Worm (Caenorhabditis elegans) whole organism, young adult: ENCODE results near the gene F14D2.19.

ENCODE experiments used
- D2030.7 ChIP-seq: fragments of 200-800 bp; sonication (Bioruptor generic); IDR thresholded peaks from 2 replicates; pipeline ENCODE4 v1.3.6; 2022; ENCODE audit warnings: missing genetic modification reagents, missing genetic modification characterization, missing compliant biosample characterization
- F22D6.2 ChIP-seq: sonication (generic microtip); optimal IDR thresholded peaks from 2 replicates; lab custom pipeline; 2016; ENCODE audit warnings: mild to moderate bottlenecking, missing genetic modification characterization, missing compliant biosample characterization
- F49E8.2 ChIP-seq: sonication (generic microtip); optimal IDR thresholded peaks from 3 replicates; lab custom pipeline; 2017; ENCODE audit warnings: missing genetic modification characterization, mild to moderate bottlenecking, missing compliant biosample characterization, antibody characterized with exemption, moderate library complexity; ENCODE audit not compliant: insufficient read depth
- Y95B8A.8 ChIP-seq: fragments of 200-800 bp; sonication (Bioruptor generic); IDR thresholded peaks from 2 replicates; pipeline ENCODE4 v1.3.6; 2022; ENCODE audit warnings: missing genetic modification reagents, missing genetic modification characterization, missing compliant biosample characterization
- aptf-2 ChIP-seq: fragments of 200-800 bp; sonication (Bioruptor generic); conservative IDR thresholded peaks from 2 replicates; pipeline ENCODE4 v1.3.6; 2022; ENCODE audit warnings: missing genetic modification reagents, missing genetic modification characterization, missing compliant biosample characterization
- attf-3 ChIP-seq: fragments of 200-800 bp; sonication (Bioruptor generic); conservative IDR thresholded peaks from 2 replicates; pipeline ENCODE4 v1.3.6; 2022; ENCODE audit warnings: missing genetic modification reagents, missing genetic modification characterization, missing compliant biosample characterization
- ceh-91 ChIP-seq: fragments of 200-800 bp; sonication (Bioruptor generic); IDR thresholded peaks from 2 replicates; pipeline ENCODE4 v1.3.6; 2022; ENCODE audit warnings: missing genetic modification reagents, missing genetic modification characterization, missing compliant biosample characterization
- dox-1 ChIP-seq: fragments of 200-800 bp; sonication (Bioruptor generic); IDR thresholded peaks from 2 replicates; pipeline ENCODE4 v1.3.6; 2022; ENCODE audit warnings: missing genetic modification reagents, missing genetic modification characterization, missing compliant biosample characterization
- efl-1 ChIP-seq: fragments of 150-350 bp; optimal IDR thresholded peaks from 2 replicates; lab custom pipeline; 2014; ENCODE audit warnings: missing biosample characterization, missing genetic modification reagents, missing genetic modification characterization
- egl-44 ChIP-seq: fragments of 200-800 bp; sonication (Bioruptor generic); IDR thresholded peaks from 2 replicates; pipeline ENCODE4 v1.3.6; 2022; ENCODE audit warnings: missing genetic modification reagents, missing genetic modification characterization, missing compliant biosample characterization
- ekl-4 ChIP-seq: fragments of 200-800 bp; sonication (Bioruptor generic); IDR thresholded peaks from 2 replicates; pipeline ENCODE4 v1.3.6; 2022; ENCODE audit warnings: missing genetic modification reagents, missing genetic modification characterization, missing compliant biosample characterization
- ets-4 ChIP-seq: fragments of 200-800 bp; sonication (Bioruptor generic); optimal IDR thresholded peaks from 2 replicates; lab custom pipeline; 2018; ENCODE audit warnings: mild to moderate bottlenecking, missing genetic modification characterization, missing compliant biosample characterization
- hlh-26 ChIP-seq: fragments of 200-800 bp; sonication (Bioruptor generic); conservative IDR thresholded peaks from 2 replicates; pipeline ENCODE4 v1.3.6; 2022; ENCODE audit warnings: missing genetic modification reagents, missing genetic modification characterization, missing compliant biosample characterization
- hmg-1.2 ChIP-seq: fragments of 200-800 bp; sonication (Bioruptor generic); IDR thresholded peaks from 2 replicates; pipeline ENCODE4 v1.3.6; 2022; ENCODE audit warnings: missing genetic modification reagents, missing genetic modification characterization, missing compliant biosample characterization
- hsf-1 ChIP-seq: fragments of 200-800 bp; sonication (Bioruptor generic); IDR thresholded peaks from 2 replicates; pipeline ENCODE4 v1.3.6; 2022; ENCODE audit warnings: missing genetic modification reagents, missing genetic modification characterization, missing compliant biosample characterization
- lag-1 ChIP-seq: fragments of 200-800 bp; sonication (Bioruptor generic); IDR thresholded peaks from 2 replicates; pipeline ENCODE4 v1.3.6; 2022; ENCODE audit warnings: missing genetic modification reagents, missing genetic modification characterization, missing compliant biosample characterization
- lsl-1 ChIP-seq: fragments of 200-800 bp; sonication (Bioruptor generic); optimal IDR thresholded peaks from 2 replicates; lab custom pipeline; 2018; ENCODE audit warnings: mild to moderate bottlenecking, missing genetic modification characterization, moderate library complexity, missing compliant biosample characterization
- madf-6 ChIP-seq: fragments of 200-800 bp; sonication (Bioruptor generic); IDR thresholded peaks from 2 replicates; pipeline ENCODE4 v1.3.6; 2022; ENCODE audit warnings: missing genetic modification reagents, missing genetic modification characterization, missing compliant biosample characterization
- madf-8 ChIP-seq: fragments of 200-800 bp; sonication (Bioruptor generic); conservative IDR thresholded peaks from 2 replicates; pipeline ENCODE4 v1.3.6; 2022; ENCODE audit warnings: missing genetic modification reagents, missing genetic modification characterization, missing compliant biosample characterization
- mcd-1 ChIP-seq: fragments of 200-800 bp; sonication (Bioruptor generic); IDR thresholded peaks from 2 replicates; pipeline ENCODE4 v1.3.6; 2022; ENCODE audit warnings: missing genetic modification reagents, missing genetic modification characterization, missing compliant biosample characterization
- nfyb-1 ChIP-seq: fragments of 200-800 bp; sonication (Bioruptor generic); IDR thresholded peaks from 2 replicates; pipeline ENCODE4 v1.3.6; 2022; ENCODE audit warnings: missing genetic modification reagents, missing genetic modification characterization, missing compliant biosample characterization
- nhr-120 ChIP-seq: fragments of 200-800 bp; sonication (Bioruptor generic); IDR thresholded peaks from 2 replicates; pipeline ENCODE4 v1.3.6; 2022; ENCODE audit warnings: missing genetic modification characterization, missing compliant biosample characterization
- nhr-27 ChIP-seq: fragments of 200-800 bp; sonication (Bioruptor generic); optimal IDR thresholded peaks from 2 replicates; lab custom pipeline; 2018; ENCODE audit warnings: mild to moderate bottlenecking, missing genetic modification characterization, moderate library complexity, missing compliant biosample characterization
- nhr-80 ChIP-seq: sonication (generic microtip); optimal IDR thresholded peaks from 2 replicates; lab custom pipeline; 2016; ENCODE audit warnings: missing genetic modification characterization, missing compliant biosample characterization
- nhr-90 ChIP-seq: sonication (generic microtip); optimal IDR thresholded peaks from 2 replicates; lab custom pipeline; 2016; ENCODE audit warnings: missing genotype, mild to moderate bottlenecking, missing genetic modification characterization, missing compliant biosample characterization
- pbrm-1 ChIP-seq: fragments of 200-800 bp; sonication (Bioruptor generic); IDR thresholded peaks from 2 replicates; pipeline ENCODE4 v1.3.6; 2022; ENCODE audit warnings: missing genetic modification reagents, missing genetic modification characterization, missing compliant biosample characterization
- pha-4 ChIP-seq: fragments of 150-350 bp; sonication (generic microtip); optimal IDR thresholded peaks from 2 replicates; lab custom pipeline; 2014; ENCODE audit warnings: missing biosample characterization, missing genetic modification reagents, missing genetic modification characterization
- rcor-1 ChIP-seq: fragments of 200-800 bp; sonication (Bioruptor generic); IDR thresholded peaks from 2 replicates; pipeline ENCODE4 v1.3.6; 2022; ENCODE audit warnings: missing genetic modification reagents, missing genetic modification characterization, missing compliant biosample characterization
- rec-8 ChIP-seq, 2 experiments: sonication (generic microtip); optimal IDR thresholded peaks; 2 replicates each; lab custom pipeline; 2016; ENCODE audit warnings: mild to moderate bottlenecking in 2 of 2, missing genetic modification characterization in 2 of 2, missing genetic modification reagents in 2 of 2, missing genotype in 2 of 2, missing biosample characterization in 1 of 2, missing compliant biosample characterization in 1 of 2, moderate library complexity in 1 of 2
- snpc-1.1 ChIP-seq: sonication (generic microtip); optimal IDR thresholded peaks from 2 replicates; lab custom pipeline; 2017; ENCODE audit warnings: missing genetic modification characterization, mild to moderate bottlenecking, missing compliant biosample characterization, antibody characterized with exemption, moderate library complexity, missing genotype, missing genetic modification reagents; ENCODE audit not compliant: insufficient read depth
- snpc-1.3 ChIP-seq: sonication (generic microtip); optimal IDR thresholded peaks from 2 replicates; lab custom pipeline; 2017; ENCODE audit warnings: missing genetic modification characterization, mild to moderate bottlenecking, missing compliant biosample characterization, antibody characterized with exemption, moderate library complexity, missing genotype, missing genetic modification reagents; ENCODE audit not compliant: insufficient read depth
- tlf-1 ChIP-seq: fragments of 200-800 bp; sonication (Bioruptor generic); optimal IDR thresholded peaks from 2 replicates; lab custom pipeline; 2018; ENCODE audit warnings: mild to moderate bottlenecking, missing genetic modification characterization, missing compliant biosample characterization
- unc-130 ChIP-seq: sonication (generic microtip); optimal IDR thresholded peaks from 2 replicates; lab custom pipeline; 2016; ENCODE audit warnings: missing genetic modification reagents, missing genetic modification characterization, missing compliant biosample characterization
- xnd-1 ChIP-seq: sonication (generic microtip); optimal IDR thresholded peaks from 2 replicates; lab custom pipeline; 2016; ENCODE audit warnings: missing genotype, missing genetic modification reagents, missing genetic modification characterization, missing compliant biosample characterization

F14D2.19 gene

ce11 chrII:3347940-3348610 is 11.1 kb upstream of the F14D2.19 start, which contains the start of the genes F14D2.14 and bath-29:
Gene F14D2.14, minus strand, starts transcription at chrII:3347990.
Gene bath-29, plus strand, starts transcription at chrII:3348560.
- TF ChIP-seq hlh-26 (GFP tag; lab: Robert Waterston, UW) (no peak), nfyb-1 (peak; percentile 70; the same call in 1 of the 2 replicates), rec-8 (tag; optimal IDR thresholded peaks at IDR 0.05; lab: Kevin White, UChicago) (no peak), mcd-1 (GFP tag; lab: Robert Waterston, UW) (0 out of 2 replicates have a peak, but pooled peaks have one; percentile 15), ekl-4 (GFP tag; lab: Robert Waterston, UW) (0 out of 2 replicates have a peak, but pooled peaks have one; percentile 23), snpc-1.3 (tag; lab: Kevin White, UChicago) (no peak), rcor-1 (GFP tag; lab: Robert Waterston, UW) (peak; percentile 15; the same call in 1 of the 2 replicates), efl-1 (GFP tag; lab: Kevin White, UChicago) (peak; percentile 0), lag-1 (no peak), pbrm-1 (GFP tag; lab: Robert Waterston, UW) (no peak), dox-1 (GFP tag; lab: Robert Waterston, UW) (peak; percentile 40; the same call in 1 of the 2 replicates), nhr-80 (tag; lab: Kevin White, UChicago) (no peak), hmg-1.2 (GFP tag; lab: Robert Waterston, UW) (0 out of 2 replicates have a peak, but pooled peaks have one; percentile 5), attf-3 (no peak), hsf-1 (GFP tag; lab: Robert Waterston, UW) (peak; percentile 90), Y95B8A.8 (GFP tag; lab: Robert Waterston, UW) (0 out of 2 replicates have a peak, but pooled peaks have one; percentile 10), madf-8 (GFP tag; lab: Robert Waterston, UW) (0 out of 2 replicates have a peak, but pooled peaks have one; percentile 45), madf-6 (peak; percentile 84), pha-4 (no peak), nhr-90 (tag; lab: Kevin White, UChicago) (no peak), aptf-2 (GFP tag; lab: Robert Waterston, UW) (no peak), tlf-1 (no peak), F22D6.2 (no peak), nhr-27 (tag; lab: Kevin White, UChicago) (no peak), D2030.7 (GFP tag; lab: Robert Waterston, UW) (peak; percentile 51), ets-4 (no peak), nhr-120 (GFP tag; lab: Robert Waterston, UW) (no peak), lsl-1 (GFP tag; lab: Kevin White, UChicago) (peak; percentile 71), xnd-1 (tag; lab: Kevin White, UChicago) (peak; percentile 15)
- TF ChIP-seq, all 124 proteins: peak for 14

ce11 chrII:3346328-3346780 is 9.4 kb upstream of the F14D2.19 start, which contains the start of gene bath-30:
Gene bath-30, minus strand, starts transcription at chrII:3346378.
- TF ChIP-seq unc-130 (GFP tag; lab: Kevin White, UChicago) (no peak), D2030.7 (GFP tag; lab: Robert Waterston, UW) (peak; percentile 40), lsl-1 (GFP tag; lab: Kevin White, UChicago) (peak; percentile 81), snpc-1.1 (tag; lab: Kevin White, UChicago) (peak; percentile 13), ceh-91 (GFP tag; lab: Robert Waterston, UW) (0 out of 2 replicates have a peak, but pooled peaks have one; percentile 24), egl-44 (GFP tag; lab: Robert Waterston, UW) (no peak), F49E8.2 (tag; lab: Kevin White, UChicago) (peak; percentile 13), madf-6 (peak; percentile 52), nhr-27 (tag; lab: Kevin White, UChicago) (no peak), efl-1 (GFP tag; lab: Kevin White, UChicago) (no peak)
